Fruit fly (Drosophila melanogaster) whole organism, prepupa: ENCODE data around the gene CG18081.

ENCODE experiments used
- Blimp-1 ChIP-seq: fragments of 200-800 bp; sonication (Bioruptor generic); optimal IDR thresholded peaks from 3 replicates; lab custom pipeline; 2017; ENCODE audit warnings: missing biosample characterization, missing genetic modification characterization, mild to moderate bottlenecking, moderate library complexity, missing genetic modification reagents
- CG10631 ChIP-seq: fragments of 200-800 bp; sonication (Bioruptor generic); optimal IDR thresholded peaks from 2 replicates; lab custom pipeline; 2016; ENCODE audit warnings: missing biosample characterization, missing genetic modification characterization
- CG10669 ChIP-seq: fragments of 200-800 bp; sonication (Bioruptor generic); optimal IDR thresholded peaks from 3 replicates; lab custom pipeline; 2018; ENCODE audit warnings: missing biosample characterization, mild to moderate bottlenecking, missing genetic modification characterization, moderate library complexity
- CG11294 ChIP-seq: fragments of 200-800 bp; sonication (Bioruptor generic); IDR thresholded peaks from 2 replicates; pipeline ENCODE4 v1.3.6; 2022; ENCODE audit warnings: missing biosample characterization, missing genetic modification characterization
- CG11762 ChIP-seq: fragments of 200-800 bp; sonication (Bioruptor generic); optimal IDR thresholded peaks from 3 replicates; lab custom pipeline; 2016; ENCODE audit warnings: missing biosample characterization, missing genetic modification characterization; ENCODE audit not compliant: insufficient read depth
- CG11902 ChIP-seq: fragments of 200-800 bp; sonication (Bioruptor generic); optimal IDR thresholded peaks from 3 replicates; lab custom pipeline; 2016; ENCODE audit warnings: missing biosample characterization, missing genetic modification characterization
- CG15336 ChIP-seq: fragments of 200-800 bp; sonication (Bioruptor generic); IDR thresholded peaks from 2 replicates; pipeline ENCODE4 v1.3.6; 2022; ENCODE audit warnings: missing biosample characterization, missing genetic modification characterization
- CG1621 ChIP-seq: fragments of 200-800 bp; sonication (Bioruptor generic); optimal IDR thresholded peaks from 3 replicates; lab custom pipeline; 2018; ENCODE audit warnings: missing biosample characterization, mild to moderate bottlenecking, missing genetic modification characterization
- CG16779 ChIP-seq: fragments of 200-800 bp; sonication (Bioruptor generic); optimal IDR thresholded peaks from 3 replicates; lab custom pipeline; 2017; ENCODE audit warnings: missing biosample characterization, mild to moderate bottlenecking, missing genetic modification characterization
- CG3032 ChIP-seq: fragments of 200-800 bp; optimal IDR thresholded peaks from 2 replicates; lab custom pipeline; 2019; ENCODE audit warnings: missing biosample characterization, mild to moderate bottlenecking, missing genetic modification characterization, moderate library complexity
- CG32006 ChIP-seq: fragments of 200-800 bp; sonication (Bioruptor generic); optimal IDR thresholded peaks from 3 replicates; lab custom pipeline; 2017; ENCODE audit warnings: missing biosample characterization, mild to moderate bottlenecking, missing genetic modification characterization
- CG34406 ChIP-seq: fragments of 200-800 bp; sonication (Bioruptor generic); optimal IDR thresholded peaks from 3 replicates; lab custom pipeline; 2016; ENCODE audit warnings: missing biosample characterization, missing genetic modification characterization
- CG3919 ChIP-seq: fragments of 200-800 bp; sonication (Bioruptor generic); optimal IDR thresholded peaks from 3 replicates; lab custom pipeline; 2016; ENCODE audit warnings: missing biosample characterization, missing genetic modification characterization
- CG4318 ChIP-seq: fragments of 200-800 bp; sonication (Bioruptor generic); optimal IDR thresholded peaks from 3 replicates; lab custom pipeline; 2017; ENCODE audit warnings: missing biosample characterization, mild to moderate bottlenecking, missing genetic modification characterization
- CG6163 ChIP-seq: fragments of 200-800 bp; sonication (Bioruptor generic); IDR thresholded peaks from 3 replicates; pipeline ENCODE4 v1.3.6; 2022; ENCODE audit warnings: missing biosample characterization, missing genetic modification characterization
- CG6276 ChIP-seq: fragments of 200-800 bp; sonication (Bioruptor generic); optimal IDR thresholded peaks from 2 replicates; lab custom pipeline; 2017; ENCODE audit warnings: missing biosample characterization, mild to moderate bottlenecking, missing genetic modification characterization
- CG6792 ChIP-seq: fragments of 200-800 bp; sonication (Bioruptor generic); optimal IDR thresholded peaks from 3 replicates; lab custom pipeline; 2016; ENCODE audit warnings: missing biosample characterization, missing genetic modification characterization
- CG6854 ChIP-seq: fragments of 200-800 bp; sonication (Bioruptor generic); optimal IDR thresholded peaks from 2 replicates; lab custom pipeline; 2017; ENCODE audit warnings: missing biosample characterization, mild to moderate bottlenecking, missing genetic modification characterization
- CG8119 ChIP-seq: fragments of 200-800 bp; sonication (Bioruptor generic); IDR thresholded peaks from 3 replicates; pipeline ENCODE4 v1.3.6; 2022; ENCODE audit warnings: missing biosample characterization, missing genetic modification characterization
- CG8319 ChIP-seq: fragments of 200-800 bp; sonication (Bioruptor generic); optimal IDR thresholded peaks from 3 replicates; lab custom pipeline; 2016; ENCODE audit warnings: missing biosample characterization, missing genetic modification characterization
- CG8632 ChIP-seq: fragments of 200-800 bp; sonication (Bioruptor generic); optimal IDR thresholded peaks from 3 replicates; lab custom pipeline; 2016; ENCODE audit warnings: missing biosample characterization, missing genetic modification characterization
- CG9139 ChIP-seq: fragments of 200-800 bp; sonication (Bioruptor generic); optimal IDR thresholded peaks from 3 replicates; lab custom pipeline; 2017; ENCODE audit warnings: missing biosample characterization, mild to moderate bottlenecking, missing genetic modification characterization
- Eip75B ChIP-seq: fragments of 200-800 bp; sonication (Bioruptor generic); optimal IDR thresholded peaks from 3 replicates; lab custom pipeline; 2016; ENCODE audit warnings: missing biosample characterization, missing genetic modification characterization
- Eip78C ChIP-seq: fragments of 200-800 bp; sonication (Bioruptor generic); peaks from one replicate; lab custom pipeline; 2016; ENCODE audit warnings: missing biosample characterization, missing genetic modification characterization
- Ets21C ChIP-seq: fragments of 200-800 bp; sonication (Bioruptor generic); optimal IDR thresholded peaks from 3 replicates; lab custom pipeline; 2016; ENCODE audit warnings: missing biosample characterization, missing genetic modification characterization
- Ets96B ChIP-seq: fragments of 200-800 bp; optimal IDR thresholded peaks from 2 replicates; lab custom pipeline; 2019; ENCODE audit warnings: missing biosample characterization, mild to moderate bottlenecking, missing genetic modification characterization, moderate library complexity
- Gug ChIP-seq: fragments of 200-800 bp; sonication (Bioruptor generic); IDR thresholded peaks from 2 replicates; pipeline ENCODE4 v1.3.6; 2022; ENCODE audit warnings: missing biosample characterization, missing genetic modification characterization
- Hr38 ChIP-seq: sonication (Bioruptor generic); optimal IDR thresholded peaks from 2 replicates; lab custom pipeline; 2016; ENCODE audit warnings: missing biosample characterization, missing genetic modification characterization
- Hr4 ChIP-seq: fragments of 200-800 bp; sonication (Bioruptor generic); optimal IDR thresholded peaks from 3 replicates; lab custom pipeline; 2016; ENCODE audit warnings: missing biosample characterization, missing genetic modification characterization
- Met ChIP-seq: fragments of 200-800 bp; sonication (Bioruptor generic); optimal IDR thresholded peaks from 3 replicates; lab custom pipeline; 2016; ENCODE audit warnings: missing biosample characterization, missing genetic modification characterization
- Sox102F ChIP-seq: fragments of 200-800 bp; sonication (Bioruptor generic); optimal IDR thresholded peaks from 2 replicates; lab custom pipeline; 2016; ENCODE audit warnings: missing biosample characterization, mild to moderate bottlenecking, missing genetic modification characterization
- Sox14 ChIP-seq: fragments of 200-800 bp; sonication (Bioruptor generic); optimal IDR thresholded peaks from 3 replicates; lab custom pipeline; 2016; ENCODE audit warnings: missing biosample characterization, missing genetic modification characterization
- Sox15 ChIP-seq: fragments of 200-800 bp; sonication (Bioruptor generic); optimal IDR thresholded peaks from 3 replicates; lab custom pipeline; 2016; ENCODE audit warnings: missing biosample characterization, missing genetic modification characterization
- achi ChIP-seq: fragments of 200-800 bp; sonication (Bioruptor generic); optimal IDR thresholded peaks from 3 replicates; lab custom pipeline; 2016; ENCODE audit warnings: missing biosample characterization, missing genetic modification characterization
- acj6 ChIP-seq: fragments of 200-800 bp; sonication (Bioruptor generic); optimal IDR thresholded peaks from 3 replicates; lab custom pipeline; 2016; ENCODE audit warnings: missing biosample characterization, missing genetic modification characterization
- cyc ChIP-seq: fragments of 200-800 bp; sonication (Bioruptor generic); optimal IDR thresholded peaks from 3 replicates; lab custom pipeline; 2016; ENCODE audit warnings: missing biosample characterization, missing genetic modification characterization
- eg ChIP-seq: fragments of 200-800 bp; sonication (Bioruptor generic); IDR thresholded peaks from 3 replicates; pipeline ENCODE4 v1.3.6; 2022; ENCODE audit warnings: missing biosample characterization, missing genetic modification characterization
- esn ChIP-seq: fragments of 200-800 bp; sonication (Bioruptor generic); optimal IDR thresholded peaks from 2 replicates; lab custom pipeline; 2016; ENCODE audit warnings: missing biosample characterization, mild to moderate bottlenecking, missing genetic modification characterization, moderate library complexity
- fd59A ChIP-seq: fragments of 200-800 bp; sonication (Bioruptor generic); optimal IDR thresholded peaks from 2 replicates; lab custom pipeline; 2017; ENCODE audit warnings: missing biosample characterization, mild to moderate bottlenecking, missing genetic modification characterization, missing genetic modification reagents
- fd85E ChIP-seq: fragments of 200-800 bp; sonication (Bioruptor generic); optimal IDR thresholded peaks from 3 replicates; lab custom pipeline; 2016; ENCODE audit warnings: missing biosample characterization, missing genetic modification characterization
- fkh ChIP-seq: fragments of 200-800 bp; sonication (Bioruptor generic); optimal IDR thresholded peaks from 3 replicates; lab custom pipeline; 2017; ENCODE audit warnings: missing biosample characterization, mild to moderate bottlenecking, missing genetic modification characterization, moderate library complexity
- lz ChIP-seq: fragments of 200-800 bp; sonication (Bioruptor generic); optimal IDR thresholded peaks from 3 replicates; lab custom pipeline; 2016; ENCODE audit warnings: missing biosample characterization, missing genetic modification characterization
- net ChIP-seq: fragments of 200-800 bp; sonication (Bioruptor generic); optimal IDR thresholded peaks from 3 replicates; lab custom pipeline; 2016; ENCODE audit warnings: missing biosample characterization, missing genetic modification characterization
- pdm3 ChIP-seq: fragments of 200-800 bp; sonication (Bioruptor generic); optimal IDR thresholded peaks from 3 replicates; lab custom pipeline; 2016; ENCODE audit warnings: missing biosample characterization, missing genetic modification characterization
- salr ChIP-seq, 2 experiments: fragments of 200-800 bp; sonication (Bioruptor generic); optimal IDR thresholded peaks; 3 replicates each; lab custom pipeline; 2016 to 2018; ENCODE audit warnings: missing biosample characterization in 2 of 2, missing genetic modification characterization in 2 of 2, mild to moderate bottlenecking in 1 of 2
- spab ChIP-seq: fragments of 200-800 bp; sonication (Bioruptor generic); optimal IDR thresholded peaks from 2 replicates; lab custom pipeline; 2017; ENCODE audit warnings: missing biosample characterization, mild to moderate bottlenecking, missing genetic modification characterization, missing genetic modification reagents
- ss ChIP-seq, 2 experiments: fragments of 200-800 bp; sonication (Bioruptor generic); optimal IDR thresholded peaks; 2 replicates in 1 of 2; 3 replicates in 1 of 2; lab custom pipeline; 2017 to 2018; ENCODE audit warnings: mild to moderate bottlenecking in 2 of 2, missing biosample characterization in 2 of 2, missing genetic modification characterization in 2 of 2, moderate library complexity in 1 of 2
- topi ChIP-seq: fragments of 200-800 bp; sonication (Bioruptor generic); optimal IDR thresholded peaks from 3 replicates; lab custom pipeline; 2016; ENCODE audit warnings: missing biosample characterization, missing genetic modification characterization

The CG18081 gene

dm6 chr3L:15825493-15826209, 9.5 kb downstream of the CG18081 start (continued):
- peak; percentile 6 for TF ChIP-seq CG9139 (GFP tag; lab: Kevin White, UChicago)
- TF ChIP-seq ss (GFP tag; optimal IDR thresholded peaks at IDR 0.05; lab: Kevin White, UChicago), result peak; percentile 10 to 51
- TF ChIP-seq CG11762 (GFP tag; lab: Kevin White, UChicago), result no peak
- TF ChIP-seq CG11902 (GFP tag; lab: Kevin White, UChicago), result no peak
- no peak for TF ChIP-seq Hr4 (GFP tag; lab: Kevin White, UChicago)
- peak; percentile 61; the same call in 1 of the 2 replicates for TF ChIP-seq CG15336 (GFP tag; lab: Robert Waterston, UW)
- peak; percentile 54 for TF ChIP-seq Eip75B (GFP tag; lab: Kevin White, UChicago)

dm6 chr3L:15824537-15824936, 10.7 kb downstream of the CG18081 start:
- TF ChIP-seq fkh (no peak), CG32006 (peak; percentile 24), CG10631 (GFP tag; lab: Kevin White, UChicago) (no peak), CG8319 (GFP tag; lab: Kevin White, UChicago) (no peak), topi (no peak), Met (GFP tag; lab: Kevin White, UChicago) (no peak), Ets96B (tag; lab: Kevin White, UChicago) (no peak), Sox14 (GFP tag; lab: Kevin White, UChicago) (no peak), achi (GFP tag; lab: Kevin White, UChicago) (no peak), CG15336 (GFP tag; lab: Robert Waterston, UW) (peak; percentile 40; the same call in 1 of the 2 replicates), CG10669 (no peak), Blimp-1 (no peak), CG6792 (GFP tag; lab: Kevin White, UChicago) (no peak), CG11902 (GFP tag; lab: Kevin White, UChicago) (no peak), CG8119 (GFP tag; lab: Robert Waterston, UW) (peak; percentile 38; the same call in 1 of the 3 replicates), CG11294 (GFP tag; lab: Robert Waterston, UW) (no peak; the same call in 1 of the 2 replicates), net (GFP tag; lab: Kevin White, UChicago) (peak; percentile 18), fd59A (GFP tag; lab: Kevin White, UChicago) (no peak), CG9139 (GFP tag; lab: Kevin White, UChicago) (no peak), cyc (GFP tag; lab: Kevin White, UChicago) (no peak), Sox102F (GFP tag; lab: Kevin White, UChicago) (no peak), CG3032 (tag; lab: Kevin White, UChicago) (no peak), CG4318 (no peak), salr (GFP tag; optimal IDR thresholded peaks at IDR 0.05; lab: Kevin White, UChicago) (peak in 1 of 2 experiments; percentile 6), CG8632 (GFP tag; lab: Kevin White, UChicago) (no peak), Eip78C (GFP tag; lab: Kevin White, UChicago) (no peak), lz (GFP tag; lab: Kevin White, UChicago) (no peak), CG34406 (GFP tag; lab: Kevin White, UChicago) (no peak), CG1621 (tag; lab: Kevin White, UChicago) (no peak), esn (no peak), Ets21C (GFP tag; lab: Kevin White, UChicago) (no peak), CG6163 (GFP tag; lab: Robert Waterston, UW) (peak; percentile 54; the same call in 2 of the 3 replicates), CG16779 (no peak), ss (GFP tag; optimal IDR thresholded peaks at IDR 0.05; lab: Kevin White, UChicago) (peak in 1 of 2 experiments; percentile 0), fd85E (GFP tag; lab: Kevin White, UChicago) (no peak), eg (GFP tag; lab: Robert Waterston, UW) (peak; percentile 59; the same call in 1 of the 3 replicates), Sox15 (GFP tag; lab: Kevin White, UChicago) (no peak), CG6276 (GFP tag; lab: Kevin White, UChicago) (peak; percentile 16), acj6 (no peak), CG3919 (GFP tag; lab: Kevin White, UChicago) (no peak), CG6854 (no peak), Gug (GFP tag; lab: Robert Waterston, UW) (peak; percentile 49; the same call in 1 of the 2 replicates), pdm3 (GFP tag; lab: Kevin White, UChicago) (no peak), Hr38 (no peak), spab (GFP tag; lab: Kevin White, UChicago) (no peak), Hr4 (GFP tag; lab: Kevin White, UChicago) (no peak)
